Worm (Caenorhabditis elegans): ENCODE results near the gene glf-1.

DNA sequence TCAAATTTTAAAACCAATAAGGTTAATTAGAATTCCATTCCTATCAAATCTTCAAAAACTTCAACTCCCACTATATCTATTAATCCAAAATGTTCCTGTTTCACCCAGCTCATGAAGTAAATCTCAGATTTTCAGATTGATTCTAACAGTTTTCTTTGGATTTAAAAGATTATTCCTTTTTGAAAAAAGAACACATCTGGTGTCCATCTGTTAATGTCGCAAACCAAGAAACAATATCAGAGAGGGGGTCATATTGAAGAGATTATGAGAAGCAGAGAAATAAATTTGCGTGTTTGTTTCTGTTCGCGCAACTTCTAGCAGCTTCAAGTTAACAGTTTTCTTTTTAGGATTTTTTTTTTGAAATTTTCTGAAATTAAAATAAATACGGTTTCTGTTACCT lies 43.3 kb downstream of the glf-1 start:
- TF ChIP-seq ref-1 (GFP tag; conservative IDR thresholded peaks at IDR 0.05) (no peak), flt-1 (GFP tag; IDR thresholded peaks at IDR 0.05) (no peak), ztf-23 (GFP tag; IDR thresholded peaks at IDR 0.05) (no peak), cog-1 (tag; optimal IDR thresholded peaks at IDR 0.05) (no peak), tab-1 (GFP tag; IDR thresholded peaks at IDR 0.05) (no peak), T22C8.4 (GFP tag; IDR thresholded peaks at IDR 0.05) (no peak), med-1 (GFP tag; optimal IDR thresholded peaks at IDR 0.05; ENCODE audit: insufficient read depth) (no peak)

All from whole organism, midembryonic.